Fruit fly (Drosophila melanogaster) whole organism: ENCODE data around the gene CG31460.

Source experiments
- CG8478 ChIP-seq: fragments of >200 bp; optimal IDR thresholded peaks from 2 replicates; lab custom pipeline; 2018; ENCODE audit warnings: inconsistent platforms
- usp ChIP-seq: fragments of >200 bp; optimal IDR thresholded peaks from 2 replicates; lab custom pipeline; 2017; ENCODE audit warnings: missing biosample characterization, missing genetic modification characterization, mixed read lengths

dm6 chr3R:8563774-8564173, 1.3 kb downstream of the CG31460 start, which contains the start of gene Cenp-C:
- TF ChIP-seq usp (GFP tag; lab: Kevin White, UChicago) (no peak), CG8478 (lab: Kevin White, UChicago) (no peak)
